4 fruit fly cellular contexts compared by ENCODE assay signal in the genomic region with DNA sequence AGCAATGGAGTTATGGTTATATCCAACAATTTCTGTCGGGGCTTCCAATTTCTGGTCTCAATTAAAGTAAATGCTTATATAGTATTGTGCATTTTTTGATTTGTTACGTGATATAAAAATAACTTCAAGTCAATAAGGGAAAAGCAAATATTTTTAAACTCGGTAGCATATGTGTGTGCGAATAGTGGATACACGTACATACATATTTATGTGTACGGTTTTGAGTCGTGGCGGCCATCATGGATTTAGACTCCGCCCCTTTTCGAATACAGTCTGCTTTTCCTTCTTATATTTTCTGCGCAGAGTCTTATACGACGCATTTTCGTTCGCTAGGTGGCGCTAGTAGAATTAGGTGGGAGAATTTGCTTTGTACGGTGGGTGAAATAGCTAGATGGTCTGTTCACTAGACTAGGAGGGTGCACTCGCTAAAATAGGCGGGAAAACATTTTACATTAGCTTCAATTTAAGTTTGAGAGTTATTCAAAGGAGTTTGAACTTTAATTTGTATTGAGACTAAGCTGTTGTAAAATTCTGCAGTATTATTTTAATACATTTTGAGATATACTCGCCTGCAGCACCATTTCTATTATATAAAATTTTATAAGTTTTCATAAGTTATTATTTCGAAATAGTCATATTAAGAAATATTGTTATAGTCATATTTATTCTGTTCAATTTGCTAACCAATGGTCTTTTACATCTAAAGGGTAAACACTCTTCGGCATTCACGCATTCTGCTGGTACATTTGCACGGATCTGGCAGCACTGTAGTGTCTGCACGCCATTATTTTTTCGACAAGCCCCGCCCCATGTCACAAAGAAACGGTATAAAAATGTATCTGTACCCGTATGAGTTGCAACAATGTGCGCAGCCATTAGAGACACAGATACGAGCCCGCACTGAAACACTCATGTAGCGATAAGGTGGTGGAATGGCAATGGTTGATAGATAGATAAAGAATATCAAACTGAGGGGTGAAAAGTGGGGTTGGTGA.
TF ChIP-seq lines count a peak whose summit lies in the region.

No protein-coding gene starts in this region.

TF ChIP-seq in whole organism, adult, 20 proteins besides CTCF, POLR2A, EP300 and RAD21 (continued from another document):
- TF ChIP-seq CG33017 (tag; optimal IDR thresholded peaks at IDR 0.05; lab: Kevin White, UChicago) (no peak), CG7101 (tag; optimal IDR thresholded peaks at IDR 0.05; lab: Kevin White, UChicago) (no peak), Hr96 (GFP tag; optimal IDR thresholded peaks at IDR 0.05; lab: Kevin White, UChicago) (no peak), toe (GFP tag; optimal IDR thresholded peaks at IDR 0.05; lab: Kevin White, UChicago) (peak; percentile 18)

TF ChIP-seq in whole organism, embryonic, 481 proteins besides CTCF, POLR2A, EP300 and RAD21 (continued from another document and continues in another):
- TF ChIP-seq CG11504 (tag; optimal IDR thresholded peaks at IDR 0.05; lab: Kevin White, UChicago), result peak; percentile 83
- TF ChIP-seq CG13287 (GFP tag; IDR thresholded peaks at IDR 0.05; lab: Robert Waterston, UW; ENCODE audit: partially characterized antibody), result no peak
- no peak for TF ChIP-seq CG30431 (GFP tag; optimal IDR thresholded peaks at IDR 0.05; lab: Kevin White, UChicago)
- TF ChIP-seq CG7745 (tag; optimal IDR thresholded peaks at IDR 0.05; lab: Kevin White, UChicago), result no peak
- TF ChIP-seq CG10209 (GFP tag; optimal IDR thresholded peaks at IDR 0.05; lab: Kevin White, UChicago), result peak; percentile 59
- peak; percentile 62; the same call in 3 of the 4 replicates for TF ChIP-seq Gug (GFP tag; IDR thresholded peaks at IDR 0.05; lab: Robert Waterston, UW)
- TF ChIP-seq CG11085 (GFP tag; IDR thresholded peaks at IDR 0.05; lab: Robert Waterston, UW), result no peak; the same call in 1 of the 2 replicates
- TF ChIP-seq CG17829 (tag; optimal IDR thresholded peaks at IDR 0.05; lab: Kevin White, UChicago), result peak; percentile 68
- TF ChIP-seq inv (GFP tag; IDR thresholded peaks at IDR 0.05; lab: Robert Waterston, UW; ENCODE audit: partially characterized antibody), result no peak
- no peak for TF ChIP-seq CG17186 (GFP tag; optimal IDR thresholded peaks at IDR 0.05; lab: Kevin White, UChicago)
- TF ChIP-seq CG3163 (GFP tag; optimal IDR thresholded peaks at IDR 0.05; lab: Kevin White, UChicago), result peak; percentile 2
- no peak; the same call in 1 of the 2 replicates for TF ChIP-seq ara (GFP tag; IDR thresholded peaks at IDR 0.05; lab: Robert Waterston, UW)
- no peak for TF ChIP-seq Max (GFP tag; optimal IDR thresholded peaks at IDR 0.05; lab: Kevin White, UChicago)
- TF ChIP-seq D (optimal IDR thresholded peaks at IDR 0.05; lab: Kevin White, UChicago), result no peak
- TF ChIP-seq D (GFP tag; optimal IDR thresholded peaks at IDR 0.05; lab: Kevin White, UChicago), result peak; percentile 69
- TF ChIP-seq CG17612 (GFP tag; IDR thresholded peaks at IDR 0.05; lab: Robert Waterston, UW), result no peak
- TF ChIP-seq CG7556 (GFP tag; optimal IDR thresholded peaks at IDR 0.05; lab: Kevin White, UChicago), result no peak
- no peak for TF ChIP-seq CG31388 (GFP tag; optimal IDR thresholded peaks at IDR 0.05; lab: Kevin White, UChicago)
- no peak for TF ChIP-seq CG9727 (GFP tag; optimal IDR thresholded peaks at IDR 0.05; lab: Kevin White, UChicago)
- peak; percentile 42 for TF ChIP-seq cad (GFP tag; optimal IDR thresholded peaks at IDR 0.05; lab: Kevin White, UChicago)
- no peak for TF ChIP-seq ttk (GFP tag; IDR thresholded peaks at IDR 0.05; lab: Robert Waterston, UW)
- TF ChIP-seq Sin3A (optimal IDR thresholded peaks at IDR 0.05; lab: Kevin White, UChicago), result no peak
- peak; percentile 31 for TF ChIP-seq tio (GFP tag; optimal IDR thresholded peaks at IDR 0.05; lab: Kevin White, UChicago)
- TF ChIP-seq Dref (GFP tag; IDR thresholded peaks at IDR 0.05; lab: Robert Waterston, UW), result no peak
- TF ChIP-seq cas (GFP tag; IDR thresholded peaks at IDR 0.05; lab: Robert Waterston, UW), result no peak
- peak; percentile 56; the same call in 1 of the 2 replicates for TF ChIP-seq CG3847 (GFP tag; IDR thresholded peaks at IDR 0.05; lab: Robert Waterston, UW)
- 0 out of 2 replicates have a peak, but pooled peaks have one; percentile 29 for TF ChIP-seq CG4360 (GFP tag; IDR thresholded peaks at IDR 0.05; lab: Robert Waterston, UW)
- peak; percentile 32 for TF ChIP-seq CG4328 (GFP tag; optimal IDR thresholded peaks at IDR 0.05; lab: Kevin White, UChicago)
- peak in 1 of 2 experiments; percentile 87 for TF ChIP-seq insv (GFP tag; optimal IDR thresholded peaks at IDR 0.05; lab: Kevin White, UChicago)
- TF ChIP-seq Mes4 (GFP tag; optimal IDR thresholded peaks at IDR 0.05; lab: Kevin White, UChicago), result no peak
- TF ChIP-seq odd (GFP tag; optimal IDR thresholded peaks at IDR 0.05; lab: Kevin White, UChicago), result no peak
- TF ChIP-seq gce (GFP tag; IDR thresholded peaks at IDR 0.05; lab: Robert Waterston, UW), result no peak
- TF ChIP-seq CG34376 (GFP tag; optimal IDR thresholded peaks at IDR 0.05; lab: Kevin White, UChicago), result peak; percentile 16
- TF ChIP-seq CG5180 (GFP tag; optimal IDR thresholded peaks at IDR 0.05; lab: Kevin White, UChicago), result no peak
- TF ChIP-seq hth (optimal IDR thresholded peaks at IDR 0.05; lab: Kevin White, UChicago), result no peak
- peak; percentile 99 for TF ChIP-seq pita (GFP tag; optimal IDR thresholded peaks at IDR 0.05; lab: Kevin White, UChicago)
- TF ChIP-seq Med (GFP tag; lab: Kevin White, UChicago), result peak; percentile 78
- TF ChIP-seq gcm2 (GFP tag; optimal IDR thresholded peaks at IDR 0.05; lab: Kevin White, UChicago), result no peak

TF ChIP-seq in whole organism, prepupa, 60 proteins besides CTCF, POLR2A, EP300 and RAD21 (continued from another document):
- peak; percentile 68 for TF ChIP-seq Sox14 (GFP tag; optimal IDR thresholded peaks at IDR 0.05; lab: Kevin White, UChicago)
- TF ChIP-seq svp (GFP tag; lab: Kevin White, UChicago), result peak; percentile 78
- peak; percentile 22 for TF ChIP-seq CG6808 (GFP tag; optimal IDR thresholded peaks at IDR 0.05; lab: Kevin White, UChicago)
- TF ChIP-seq topi (GFP tag; optimal IDR thresholded peaks at IDR 0.05; lab: Kevin White, UChicago), result peak; percentile 39
- TF ChIP-seq CG3032 (tag; optimal IDR thresholded peaks at IDR 0.05; lab: Kevin White, UChicago), result peak; percentile 53
- TF ChIP-seq Sox15 (GFP tag; optimal IDR thresholded peaks at IDR 0.05; lab: Kevin White, UChicago), result no peak
- TF ChIP-seq CG6276 (GFP tag; optimal IDR thresholded peaks at IDR 0.05; lab: Kevin White, UChicago), result no peak
- TF ChIP-seq CG11902 (GFP tag; optimal IDR thresholded peaks at IDR 0.05; lab: Kevin White, UChicago), result peak; percentile 14
- peak; percentile 23 for TF ChIP-seq CG31627 (GFP tag; optimal IDR thresholded peaks at IDR 0.05; lab: Kevin White, UChicago)
- TF ChIP-seq Eip93F (GFP tag; optimal IDR thresholded peaks at IDR 0.05; lab: Kevin White, UChicago), result no peak
- TF ChIP-seq OdsH (GFP tag; optimal IDR thresholded peaks at IDR 0.05; lab: Kevin White, UChicago), result no peak
- TF ChIP-seq CG34406 (GFP tag; optimal IDR thresholded peaks at IDR 0.05; lab: Kevin White, UChicago), result peak; percentile 34
- TF ChIP-seq dac (GFP tag; optimal IDR thresholded peaks at IDR 0.05; lab: Kevin White, UChicago), result no peak
- TF ChIP-seq CG11762 (GFP tag; optimal IDR thresholded peaks at IDR 0.05; lab: Kevin White, UChicago; ENCODE audit: insufficient read depth), result peak; percentile 3
- TF ChIP-seq Gug (GFP tag; IDR thresholded peaks at IDR 0.05; lab: Robert Waterston, UW), result peak; percentile 23; the same call in 1 of the 2 replicates
- no peak for TF ChIP-seq Eip78C (GFP tag; lab: Kevin White, UChicago)
- TF ChIP-seq CG15336 (GFP tag; IDR thresholded peaks at IDR 0.05; lab: Robert Waterston, UW), result no peak
- TF ChIP-seq cyc (GFP tag; optimal IDR thresholded peaks at IDR 0.05; lab: Kevin White, UChicago), result peak; percentile 8
- peak; percentile 57 for TF ChIP-seq esn (GFP tag; optimal IDR thresholded peaks at IDR 0.05; lab: Kevin White, UChicago)
- peak; percentile 87 for TF ChIP-seq dsx (GFP tag; optimal IDR thresholded peaks at IDR 0.05; lab: Kevin White, UChicago; ENCODE audit: poor library complexity, severe bottlenecking)
- no peak for TF ChIP-seq Met (GFP tag; optimal IDR thresholded peaks at IDR 0.05; lab: Kevin White, UChicago)
- TF ChIP-seq Blimp-1 (GFP tag; optimal IDR thresholded peaks at IDR 0.05; lab: Kevin White, UChicago), result peak; percentile 3

TF ChIP-seq in whole organism, pupa, 21 proteins besides CTCF, POLR2A, EP300 and RAD21 (continued from another document):
- peak; percentile 76 for TF ChIP-seq Ets98B (GFP tag; IDR thresholded peaks at IDR 0.05; lab: Robert Waterston, UW)
- TF ChIP-seq Pif1B (GFP tag; optimal IDR thresholded peaks at IDR 0.05; lab: Kevin White, UChicago), result peak; percentile 27
- no peak for TF ChIP-seq CG9948 (tag; optimal IDR thresholded peaks at IDR 0.05; lab: Kevin White, UChicago)
